Worm (Caenorhabditis elegans) whole organism, L1 larva: ENCODE results near the gene F54H12.8.

Experiments
- aly-2 ChIP-seq: fragments of 150-350 bp; optimal IDR thresholded peaks from 2 replicates; lab custom pipeline; 2014; ENCODE audit warnings: missing biosample characterization, missing genetic modification characterization
- ama-1 ChIP-seq: fragments of 150-350 bp; optimal IDR thresholded peaks from 2 replicates; lab custom pipeline; 2014
- ces-1 ChIP-seq: fragments of 150-350 bp; optimal IDR thresholded peaks from 2 replicates; lab custom pipeline; 2014; ENCODE audit warnings: missing biosample characterization, missing genetic modification reagents, missing genetic modification characterization
- dsc-1 ChIP-seq: sonication (generic microtip); optimal IDR thresholded peaks from 2 replicates; lab custom pipeline; 2016; ENCODE audit warnings: mild to moderate bottlenecking, missing genetic modification characterization, missing compliant biosample characterization
- efl-1 ChIP-seq, 4 experiments: fragments of 150-350 bp; optimal IDR thresholded peaks in 3 of 4; peaks in 1 of 4; 1 replicate in 1 of 4; 2 replicates in 3 of 4; lab custom pipeline; 2014; ENCODE audit warnings: missing biosample characterization in 2 of 4, missing genetic modification characterization in 2 of 4, missing genetic modification reagents in 2 of 4
- hpl-2 ChIP-seq: fragments of 150-350 bp; optimal IDR thresholded peaks from 2 replicates; lab custom pipeline; 2014; ENCODE audit warnings: missing biosample characterization, missing genetic modification reagents, missing genetic modification characterization
- lin-15B ChIP-seq: fragments of 150-350 bp; sonication (generic microtip); optimal IDR thresholded peaks from 3 replicates; lab custom pipeline; 2014; ENCODE audit warnings: missing biosample characterization, missing genetic modification characterization
- lir-3 ChIP-seq: sonication (generic microtip); optimal IDR thresholded peaks from 2 replicates; lab custom pipeline; 2016; ENCODE audit warnings: mild to moderate bottlenecking, missing genetic modification characterization, moderate library complexity, missing compliant biosample characterization; ENCODE audit not compliant: poor library complexity
- lsy-2 ChIP-seq, 2 experiments: fragments of 150-350 bp; optimal IDR thresholded peaks; 2 replicates each; lab custom pipeline; 2014; ENCODE audit warnings: missing biosample characterization in 2 of 2, missing genetic modification characterization in 2 of 2
- nhr-12 ChIP-seq: sonication (generic microtip); optimal IDR thresholded peaks from 2 replicates; lab custom pipeline; 2017; ENCODE audit warnings: missing biosample characterization, missing genetic modification characterization
- nhr-77 ChIP-seq: fragments of 150-350 bp; optimal IDR thresholded peaks from 2 replicates; lab custom pipeline; 2014; ENCODE audit warnings: missing biosample characterization, missing genetic modification characterization
- unc-62 ChIP-seq: fragments of 150-350 bp; optimal IDR thresholded peaks from 2 replicates; lab custom pipeline; 2014; ENCODE audit warnings: missing biosample characterization, missing genetic modification reagents, missing genetic modification characterization

ce11 chrIII:7978289-7978688 lies 9.3 kb upstream of the F54H12.8 start:
- TF ChIP-seq nhr-77 (tag; lab: Kevin White, UChicago) (no peak), aly-2 (tag; lab: Kevin White, UChicago) (no peak), ama-1 (lab: Kevin White, UChicago) (no peak), ces-1 (GFP tag; lab: Kevin White, UChicago) (no peak), lir-3 (tag; lab: Kevin White, UChicago) (no peak), hpl-2 (no peak), nhr-12 (tag; lab: Kevin White, UChicago) (no peak), unc-62 (GFP tag; lab: Kevin White, UChicago) (no peak), lsy-2 (tag; optimal IDR thresholded peaks at IDR 0.05; lab: Kevin White, UChicago) (no peak), dsc-1 (no peak), efl-1 (optimal IDR thresholded peaks at IDR 0.05; lab: Kevin White, UChicago) (no peak), efl-1 (GFP tag; optimal IDR thresholded peaks at IDR 0.05 in 1 of 2; lab: Kevin White, UChicago) (peak in 1 of 2 experiments; percentile 40), lin-15B (tag; lab: Kevin White, UChicago) (no peak)
